Fruit fly (Drosophila melanogaster): ENCODE data around the gene bif.
A peak's percentile ranks its signal among the peaks of the same experiment; 100 is the strongest.

The bif gene

DNA sequence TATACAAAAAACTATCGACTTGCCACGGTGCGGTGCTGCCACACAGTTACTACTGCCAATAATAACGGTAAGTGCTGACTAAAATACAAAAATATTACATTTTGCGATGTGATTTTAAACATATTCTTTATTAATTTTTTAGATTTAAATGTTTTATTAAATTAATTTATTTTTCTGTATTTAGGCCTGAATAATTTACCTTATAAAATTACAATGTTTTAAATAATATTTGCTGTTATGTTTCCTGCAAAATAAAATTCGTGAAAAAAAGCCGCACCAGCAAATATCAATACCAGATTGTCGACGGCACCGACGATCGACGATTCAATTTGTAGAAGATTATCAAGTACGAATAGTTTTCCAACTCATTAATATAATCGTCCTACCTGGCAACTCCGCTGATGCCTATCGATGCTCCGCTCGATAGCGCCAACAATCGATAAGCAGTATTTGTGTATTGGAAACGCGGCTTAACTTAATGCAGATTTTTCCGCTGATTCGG lies at the start of gene bif, which contains the start of gene Vlet (continued):
- TF ChIP-seq cyc (GFP tag; optimal IDR thresholded peaks at IDR 0.05) (peak; percentile 38), esn (GFP tag; optimal IDR thresholded peaks at IDR 0.05) (peak; percentile 45), CG8632 (GFP tag; optimal IDR thresholded peaks at IDR 0.05) (peak; percentile 38), dac (GFP tag; optimal IDR thresholded peaks at IDR 0.05) (peak; percentile 37), Hr39 (GFP tag; optimal IDR thresholded peaks at IDR 0.05) (peak; percentile 63), CG10669 (GFP tag; optimal IDR thresholded peaks at IDR 0.05) (peak; percentile 51), CG6163 (GFP tag; IDR thresholded peaks at IDR 0.05) (0 out of 3 replicates have a peak, but pooled peaks have one; percentile 46), net (GFP tag; optimal IDR thresholded peaks at IDR 0.05) (peak; percentile 36)

DNA sequence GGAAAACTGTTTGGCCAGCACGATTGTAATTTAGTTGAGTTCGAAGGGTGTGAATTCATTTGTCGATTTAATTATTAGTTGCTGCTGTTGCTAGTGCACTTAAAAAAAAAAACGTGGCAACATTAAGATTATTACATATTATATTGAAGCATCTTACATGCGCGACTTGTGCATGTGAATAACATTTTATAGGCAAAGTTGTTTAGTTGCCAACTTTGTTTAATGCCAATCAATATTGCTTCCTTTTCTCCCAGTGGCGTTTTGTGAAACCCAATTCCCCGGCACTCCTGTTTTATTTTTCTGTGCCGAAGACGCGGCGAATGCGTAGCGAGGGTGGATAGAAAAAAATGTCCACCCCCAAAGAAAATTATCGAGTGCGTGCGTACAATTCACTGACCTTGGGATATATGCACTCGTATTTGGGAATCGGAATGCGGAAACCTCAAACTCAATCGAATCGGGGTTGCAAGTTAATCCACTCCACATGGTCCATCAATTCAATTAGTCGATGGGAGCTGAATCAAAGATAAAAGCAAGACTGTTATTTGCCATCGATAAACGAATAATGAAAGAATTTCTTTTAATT lies 49.7 kb upstream of the bif start:
- TF ChIP-seq CG31627 (GFP tag; optimal IDR thresholded peaks at IDR 0.05) (no peak), svp (GFP tag) (no peak), cyc (GFP tag; optimal IDR thresholded peaks at IDR 0.05) (no peak), CG15336 (GFP tag; IDR thresholded peaks at IDR 0.05) (no peak), CG8319 (GFP tag; optimal IDR thresholded peaks at IDR 0.05) (no peak), CG6854 (GFP tag; optimal IDR thresholded peaks at IDR 0.05) (no peak), Eip75B (GFP tag; optimal IDR thresholded peaks at IDR 0.05) (no peak), acj6 (GFP tag; optimal IDR thresholded peaks at IDR 0.05) (no peak), topi (GFP tag; optimal IDR thresholded peaks at IDR 0.05) (no peak), Ets21C (GFP tag; optimal IDR thresholded peaks at IDR 0.05) (no peak), CG11762 (GFP tag; optimal IDR thresholded peaks at IDR 0.05; ENCODE audit: insufficient read depth) (no peak), CG9139 (GFP tag; optimal IDR thresholded peaks at IDR 0.05) (no peak), fd59A (GFP tag; optimal IDR thresholded peaks at IDR 0.05) (no peak), CG11902 (GFP tag; optimal IDR thresholded peaks at IDR 0.05) (no peak), Sox102F (GFP tag; optimal IDR thresholded peaks at IDR 0.05) (no peak), net (GFP tag; optimal IDR thresholded peaks at IDR 0.05) (no peak), CG3919 (GFP tag; optimal IDR thresholded peaks at IDR 0.05) (peak; percentile 4), Eip93F (GFP tag; optimal IDR thresholded peaks at IDR 0.05) (no peak), spab (GFP tag; optimal IDR thresholded peaks at IDR 0.05) (no peak), fkh (GFP tag; optimal IDR thresholded peaks at IDR 0.05) (no peak), dsx (GFP tag; optimal IDR thresholded peaks at IDR 0.05; ENCODE audit: poor library complexity, severe bottlenecking) (no peak), eg (GFP tag; IDR thresholded peaks at IDR 0.05) (0 out of 3 replicates have a peak, but pooled peaks have one; percentile 18), CG7368 (GFP tag; optimal IDR thresholded peaks at IDR 0.05) (no peak), CG6808 (GFP tag; optimal IDR thresholded peaks at IDR 0.05) (no peak), CG10669 (GFP tag; optimal IDR thresholded peaks at IDR 0.05) (no peak), CG8632 (GFP tag; optimal IDR thresholded peaks at IDR 0.05) (no peak), Met (GFP tag; optimal IDR thresholded peaks at IDR 0.05) (peak; percentile 39), Eip78C (GFP tag) (peak; percentile 70), Hr38 (GFP tag; optimal IDR thresholded peaks at IDR 0.05) (no peak), pdm3 (GFP tag; optimal IDR thresholded peaks at IDR 0.05) (peak; percentile 35), CG32006 (GFP tag; optimal IDR thresholded peaks at IDR 0.05) (no peak), esn (GFP tag; optimal IDR thresholded peaks at IDR 0.05) (no peak), CG16779 (tag; optimal IDR thresholded peaks at IDR 0.05) (no peak), CG6163 (GFP tag; IDR thresholded peaks at IDR 0.05) (0 out of 3 replicates have a peak, but pooled peaks have one; percentile 42), CG6792 (GFP tag; optimal IDR thresholded peaks at IDR 0.05) (no peak), lz (GFP tag; optimal IDR thresholded peaks at IDR 0.05) (peak; percentile 0), fd85E (GFP tag; optimal IDR thresholded peaks at IDR 0.05) (no peak), OdsH (GFP tag; optimal IDR thresholded peaks at IDR 0.05) (peak; percentile 11), Sox15 (GFP tag; optimal IDR thresholded peaks at IDR 0.05) (no peak), CG1621 (tag; optimal IDR thresholded peaks at IDR 0.05) (no peak), dac (GFP tag; optimal IDR thresholded peaks at IDR 0.05) (no peak), CG4318 (GFP tag; optimal IDR thresholded peaks at IDR 0.05) (no peak), CG6276 (GFP tag; optimal IDR thresholded peaks at IDR 0.05) (no peak), Hr4 (GFP tag; optimal IDR thresholded peaks at IDR 0.05) (peak; percentile 9), CG11294 (GFP tag; IDR thresholded peaks at IDR 0.05) (no peak), achi (GFP tag; optimal IDR thresholded peaks at IDR 0.05) (no peak), Lpt (GFP tag; optimal IDR thresholded peaks at IDR 0.05) (no peak)
